Worm (Caenorhabditis elegans): ENCODE measurements around the gene K02A6.3.

ce11 chrX:8219428-8219827 lies 12.3 kb downstream of the K02A6.3 start, which contains the start of gene K02A6.1:
- no peak for TF ChIP-seq egrh-3 (GFP tag; IDR thresholded peaks at IDR 0.05)
- TF ChIP-seq die-1 (tag; optimal IDR thresholded peaks at IDR 0.05), result no peak
- TF ChIP-seq ztf-28 (GFP tag; IDR thresholded peaks at IDR 0.05), result no peak
- no peak for TF ChIP-seq snpc-4 (GFP tag; optimal IDR thresholded peaks at IDR 0.05)
- TF ChIP-seq snpc-4 (tag; optimal IDR thresholded peaks at IDR 0.05), result no peak
- TF ChIP-seq gei-17 (GFP tag; optimal IDR thresholded peaks at IDR 0.05), result no peak
- TF ChIP-seq cebp-1 (GFP tag; IDR thresholded peaks at IDR 0.05), result no peak
- TF ChIP-seq cebp-1 (tag; optimal IDR thresholded peaks at IDR 0.05), result no peak
- no peak for TF ChIP-seq somi-1 (GFP tag; optimal IDR thresholded peaks at IDR 0.05)
- TF ChIP-seq Y53F4B.3 (GFP tag; IDR thresholded peaks at IDR 0.05), result no peak
- TF ChIP-seq lag-1 (GFP tag; IDR thresholded peaks at IDR 0.05), result no peak
- no peak for TF ChIP-seq madf-6 (GFP tag; IDR thresholded peaks at IDR 0.05)
- no peak for TF ChIP-seq madf-3 (GFP tag; IDR thresholded peaks at IDR 0.05)
- no peak for TF ChIP-seq unc-62 (GFP tag; optimal IDR thresholded peaks at IDR 0.05)

Data from whole organism, young adult.